Worm (Caenorhabditis elegans) whole organism, L1 larva: Measurements from ENCODE around the gene F59F5.4.

Experiments
- C04F5.9 ChIP-seq: sonication (generic microtip); optimal IDR thresholded peaks from 2 replicates; lab custom pipeline; 2016; ENCODE audit warnings: missing genetic modification characterization, missing compliant biosample characterization
- C16A3.4 ChIP-seq: fragments of 150-350 bp; optimal IDR thresholded peaks from 2 replicates; lab custom pipeline; 2014; ENCODE audit warnings: missing biosample characterization, missing genetic modification characterization
- C34B4.2 ChIP-seq: sonication (generic microtip); optimal IDR thresholded peaks from 2 replicates; lab custom pipeline; 2017; ENCODE audit warnings: mild to moderate bottlenecking, missing genetic modification characterization, missing compliant biosample characterization
- alr-1 ChIP-seq: fragments of 200-800 bp; sonication (Bioruptor generic); optimal IDR thresholded peaks from 2 replicates; lab custom pipeline; 2018; ENCODE audit warnings: borderline replicate concordance, mild to moderate bottlenecking, missing genetic modification characterization, missing compliant biosample characterization
- ama-1 ChIP-seq: fragments of 150-350 bp; optimal IDR thresholded peaks from 2 replicates; lab custom pipeline; 2014
- blmp-1 ChIP-seq: fragments of 150-350 bp; optimal IDR thresholded peaks from 2 replicates; lab custom pipeline; 2014; ENCODE audit warnings: missing biosample characterization, missing genetic modification characterization
- ceh-8 ChIP-seq: fragments of 200-800 bp; sonication (Bioruptor generic); optimal IDR thresholded peaks from 2 replicates; lab custom pipeline; 2018; ENCODE audit warnings: mild to moderate bottlenecking, missing genetic modification characterization, moderate library complexity, missing compliant biosample characterization
- ceh-82 ChIP-seq, 3 experiments: fragments of 150-350 bp in 1 of 3; sonication (generic microtip) in 2 of 3; optimal IDR thresholded peaks; 2 replicates each; lab custom pipeline; 2014 to 2017; ENCODE audit warnings: missing biosample characterization in 3 of 3, missing genetic modification characterization in 3 of 3
- ceh-90 ChIP-seq: sonication (generic microtip); optimal IDR thresholded peaks from 2 replicates; lab custom pipeline; 2016; ENCODE audit warnings: missing genetic modification characterization, missing compliant biosample characterization
- dsc-1 ChIP-seq: sonication (generic microtip); optimal IDR thresholded peaks from 2 replicates; lab custom pipeline; 2016; ENCODE audit warnings: mild to moderate bottlenecking, missing genetic modification characterization, missing compliant biosample characterization
- efl-1 ChIP-seq, 4 experiments: fragments of 150-350 bp; optimal IDR thresholded peaks in 3 of 4; peaks in 1 of 4; 1 replicate in 1 of 4; 2 replicates in 3 of 4; lab custom pipeline; 2014; ENCODE audit warnings: missing biosample characterization in 2 of 4, missing genetic modification characterization in 2 of 4, missing genetic modification reagents in 2 of 4
- efl-3 ChIP-seq: fragments of 200-800 bp; sonication (Bioruptor generic); optimal IDR thresholded peaks from 2 replicates; lab custom pipeline; 2018; ENCODE audit warnings: mild to moderate bottlenecking, missing genetic modification characterization, missing compliant biosample characterization
- egl-13 ChIP-seq: sonication (generic microtip); optimal IDR thresholded peaks from 2 replicates; lab custom pipeline; 2016; ENCODE audit warnings: missing genotype, missing genetic modification reagents, missing genetic modification characterization, missing compliant biosample characterization
- egl-27 ChIP-seq, 2 experiments: fragments of 150-350 bp in 1 of 2; sonication (generic microtip); optimal IDR thresholded peaks; 3 replicates each; lab custom pipeline; 2017 to 2018; ENCODE audit warnings: missing biosample characterization in 2 of 2, missing genetic modification characterization in 2 of 2, missing genetic modification reagents in 2 of 2
- elt-3 ChIP-seq, 6 experiments: fragments of 150-350 bp in 1 of 6; sonication (generic microtip); optimal IDR thresholded peaks; 2 replicates each; lab custom pipeline; 2017 to 2018; ENCODE audit warnings: missing biosample characterization in 6 of 6, missing genetic modification characterization in 6 of 6, inconsistent platforms in 1 of 6
- fkh-10 ChIP-seq: sonication (generic microtip); optimal IDR thresholded peaks from 2 replicates; lab custom pipeline; 2017; ENCODE audit warnings: missing biosample characterization, missing genetic modification reagents, missing genetic modification characterization
- fos-1 ChIP-seq: fragments of 150-350 bp; optimal IDR thresholded peaks from 2 replicates; lab custom pipeline; 2014; ENCODE audit warnings: missing biosample characterization, missing genetic modification characterization
- grh-1 ChIP-seq: fragments of 200-800 bp; sonication (Bioruptor generic); IDR thresholded peaks from 2 replicates; pipeline ENCODE4 v1.3.6; 2022; ENCODE audit warnings: missing genetic modification reagents, missing genetic modification characterization, missing compliant biosample characterization
- hlh-17 ChIP-seq: fragments of 200-800 bp; sonication (Bioruptor generic); optimal IDR thresholded peaks from 2 replicates; lab custom pipeline; 2018; ENCODE audit warnings: missing genetic modification characterization, mild to moderate bottlenecking, missing compliant biosample characterization, moderate library complexity, borderline replicate concordance
- hlh-4 ChIP-seq: sonication (generic microtip); optimal IDR thresholded peaks from 2 replicates; lab custom pipeline; 2016; ENCODE audit warnings: mild to moderate bottlenecking, missing genetic modification characterization, missing compliant biosample characterization
- hpl-2 ChIP-seq: fragments of 150-350 bp; optimal IDR thresholded peaks from 2 replicates; lab custom pipeline; 2014; ENCODE audit warnings: missing biosample characterization, missing genetic modification reagents, missing genetic modification characterization
- irx-1 ChIP-seq: sonication (generic microtip); optimal IDR thresholded peaks from 2 replicates; lab custom pipeline; 2016; ENCODE audit warnings: missing genetic modification characterization, missing compliant biosample characterization
- jun-1 ChIP-seq: fragments of 150-350 bp; optimal IDR thresholded peaks from 2 replicates; lab custom pipeline; 2014; ENCODE audit warnings: missing biosample characterization, missing genetic modification reagents, missing genetic modification characterization
- lin-13 ChIP-seq: fragments of 150-350 bp; optimal IDR thresholded peaks from 2 replicates; lab custom pipeline; 2014; ENCODE audit warnings: missing biosample characterization, missing genetic modification reagents, missing genetic modification characterization
- lin-15B ChIP-seq: fragments of 150-350 bp; sonication (generic microtip); optimal IDR thresholded peaks from 3 replicates; lab custom pipeline; 2014; ENCODE audit warnings: missing biosample characterization, missing genetic modification characterization
- mdl-1 ChIP-seq, 2 experiments: fragments of 150-350 bp; optimal IDR thresholded peaks; 2 replicates each; lab custom pipeline; 2014 to 2017; ENCODE audit warnings: missing biosample characterization in 2 of 2, missing genetic modification characterization in 2 of 2, inconsistent platforms in 1 of 2
- mef-2 ChIP-seq: fragments of 150-350 bp; optimal IDR thresholded peaks from 2 replicates; lab custom pipeline; 2014; ENCODE audit warnings: missing biosample characterization, missing genetic modification characterization
- nhr-12 ChIP-seq: sonication (generic microtip); optimal IDR thresholded peaks from 2 replicates; lab custom pipeline; 2017; ENCODE audit warnings: missing biosample characterization, missing genetic modification characterization
- nhr-19 ChIP-seq: fragments of 200-800 bp; sonication (Bioruptor generic); conservative IDR thresholded peaks from 2 replicates; pipeline ENCODE4 v1.3.6; 2022; ENCODE audit warnings: missing genetic modification characterization, missing compliant biosample characterization
- nhr-20 ChIP-seq: sonication (generic microtip); optimal IDR thresholded peaks from 2 replicates; lab custom pipeline; 2016; ENCODE audit warnings: mild to moderate bottlenecking, missing genetic modification characterization, missing compliant biosample characterization
- nhr-237 ChIP-seq: fragments of 150-350 bp; optimal IDR thresholded peaks from 2 replicates; lab custom pipeline; 2014; ENCODE audit warnings: missing biosample characterization, missing genetic modification characterization
- nhr-47 ChIP-seq: sonication (generic microtip); optimal IDR thresholded peaks from 2 replicates; lab custom pipeline; 2016; ENCODE audit warnings: mild to moderate bottlenecking, missing genetic modification characterization, moderate library complexity, missing compliant biosample characterization
- nhr-71 ChIP-seq: sonication (generic microtip); optimal IDR thresholded peaks from 2 replicates; lab custom pipeline; 2016; ENCODE audit warnings: mild to moderate bottlenecking, missing genetic modification characterization, moderate library complexity, missing compliant biosample characterization
- nhr-90 ChIP-seq: sonication (generic microtip); optimal IDR thresholded peaks from 2 replicates; lab custom pipeline; 2016; ENCODE audit warnings: mild to moderate bottlenecking, missing genetic modification characterization, missing compliant biosample characterization; ENCODE audit not compliant: poor library complexity
- pag-3 ChIP-seq: sonication (generic microtip); optimal IDR thresholded peaks from 2 replicates; lab custom pipeline; 2017; ENCODE audit warnings: missing genetic modification characterization, mild to moderate bottlenecking, missing compliant biosample characterization, antibody characterized with exemption, borderline replicate concordance; ENCODE audit not compliant: insufficient read depth
- pax-3 ChIP-seq: fragments of 200-800 bp; sonication (Bioruptor generic); optimal IDR thresholded peaks from 2 replicates; lab custom pipeline; 2018; ENCODE audit warnings: mild to moderate bottlenecking, missing genetic modification characterization, moderate library complexity, missing compliant biosample characterization
- rnt-1 ChIP-seq: sonication (generic microtip); optimal IDR thresholded peaks from 2 replicates; lab custom pipeline; 2016; ENCODE audit warnings: mild to moderate bottlenecking, missing genetic modification characterization, moderate library complexity, missing compliant biosample characterization
- snpc-4 ChIP-seq: fragments of 150-350 bp; optimal IDR thresholded peaks from 2 replicates; lab custom pipeline; 2014; ENCODE audit warnings: missing biosample characterization, missing genetic modification characterization
- snu-23 ChIP-seq: sonication (generic microtip); optimal IDR thresholded peaks from 2 replicates; lab custom pipeline; 2016; ENCODE audit warnings: missing genetic modification characterization, missing compliant biosample characterization
- sptf-1 ChIP-seq: fragments of 150-350 bp; optimal IDR thresholded peaks from 2 replicates; lab custom pipeline; 2014; ENCODE audit warnings: missing biosample characterization, missing genetic modification characterization
- sup-37 ChIP-seq: fragments of 200-800 bp; sonication (Bioruptor generic); optimal IDR thresholded peaks from 2 replicates; lab custom pipeline; 2018; ENCODE audit warnings: mild to moderate bottlenecking, missing genetic modification characterization, missing compliant biosample characterization
- swsn-7 ChIP-seq: sonication (generic microtip); optimal IDR thresholded peaks from 2 replicates; lab custom pipeline; 2016; ENCODE audit warnings: missing genetic modification characterization, missing compliant biosample characterization
- unc-130 ChIP-seq: fragments of 150-350 bp; optimal IDR thresholded peaks from 2 replicates; lab custom pipeline; 2017; ENCODE audit warnings: missing biosample characterization, missing genetic modification characterization, inconsistent platforms
- unc-30 ChIP-seq: sonication (generic microtip); optimal IDR thresholded peaks from 2 replicates; lab custom pipeline; 2017; ENCODE audit warnings: missing biosample characterization, missing genetic modification characterization
- unc-86 ChIP-seq: sonication (generic microtip); optimal IDR thresholded peaks from 2 replicates; lab custom pipeline; 2016; ENCODE audit warnings: missing genetic modification characterization, missing compliant biosample characterization
- unc-98 ChIP-seq: fragments of 200-800 bp; sonication (Bioruptor generic); IDR thresholded peaks from 2 replicates; pipeline ENCODE4 v1.3.6; 2022; ENCODE audit warnings: missing genetic modification characterization, missing compliant biosample characterization
- vab-15 ChIP-seq: sonication (generic microtip); optimal IDR thresholded peaks from 2 replicates; lab custom pipeline; 2017; ENCODE audit warnings: missing genotype, mild to moderate bottlenecking, missing genetic modification characterization, missing compliant biosample characterization
- xbp-1 ChIP-seq: sonication (generic microtip); optimal IDR thresholded peaks from 2 replicates; lab custom pipeline; 2016; ENCODE audit warnings: missing genetic modification characterization, missing compliant biosample characterization
- ztf-11 ChIP-seq, 2 experiments: sonication (generic microtip); optimal IDR thresholded peaks; 2 replicates each; lab custom pipeline; 2016 to 2017; ENCODE audit warnings: missing genetic modification characterization in 2 of 2, missing biosample characterization in 1 of 2, missing compliant biosample characterization in 1 of 2
- ztf-4 ChIP-seq: fragments of 150-350 bp; optimal IDR thresholded peaks from 2 replicates; lab custom pipeline; 2014; ENCODE audit warnings: missing biosample characterization, missing genetic modification characterization

The F59F5.4 gene

ce11 chrX:10555189-10555964 lies 12.6 kb downstream of the F59F5.4 start, which contains the start of gene syd-2 (continued):
- TF ChIP-seq nhr-71 (tag; lab: Kevin White, UChicago) (peak; percentile 90), sptf-1 (tag; lab: Kevin White, UChicago) (no peak), nhr-90 (tag; lab: Kevin White, UChicago) (peak; percentile 49), unc-130 (tag; lab: Kevin White, UChicago) (peak; percentile 36), blmp-1 (tag; lab: Kevin White, UChicago) (peak; percentile 65), unc-98 (GFP tag; lab: Robert Waterston, UW) (no peak), nhr-19 (peak; percentile 70), dsc-1 (tag; lab: Kevin White, UChicago) (peak; percentile 83), pag-3 (no peak), C34B4.2 (no peak), fos-1 (peak; percentile 41), nhr-237 (tag; lab: Kevin White, UChicago) (no peak), nhr-12 (tag; lab: Kevin White, UChicago) (no peak), elt-3 (tag; optimal IDR thresholded peaks at IDR 0.05; lab: Kevin White, UChicago) (peak in 1 of 6 experiments; percentile 11), xbp-1 (tag; lab: Kevin White, UChicago) (peak; percentile 59), efl-1 (optimal IDR thresholded peaks at IDR 0.05; lab: Kevin White, UChicago) (peak; percentile 37 to 46), efl-1 (GFP tag; optimal IDR thresholded peaks at IDR 0.05 in 1 of 2; lab: Kevin White, UChicago) (peak in 1 of 2 experiments; percentile 73), snu-23 (peak; percentile 86), unc-30 (tag; lab: Kevin White, UChicago) (no peak), unc-86 (tag; lab: Kevin White, UChicago) (peak; percentile 70), fkh-10 (peak; percentile 83), swsn-7 (tag; lab: Kevin White, UChicago) (peak; percentile 81), irx-1 (tag; lab: Kevin White, UChicago) (peak; percentile 69), alr-1 (tag; lab: Kevin White, UChicago) (no peak), mef-2 (tag; lab: Kevin White, UChicago) (no peak), lin-13 (GFP tag; lab: Kevin White, UChicago) (no peak), vab-15 (tag; lab: Kevin White, UChicago) (no peak), snpc-4 (no peak), nhr-47 (peak; percentile 75), C04F5.9 (tag; lab: Kevin White, UChicago) (peak; percentile 1), ceh-90 (tag; lab: Kevin White, UChicago) (no peak), C16A3.4 (tag; lab: Kevin White, UChicago) (peak; percentile 45), ztf-11 (tag; optimal IDR thresholded peaks at IDR 0.05; lab: Kevin White, UChicago) (peak in 1 of 2 experiments; percentile 70), jun-1 (peak; percentile 68), pax-3 (tag; lab: Kevin White, UChicago) (no peak), grh-1 (GFP tag; lab: Robert Waterston, UW) (no peak), hlh-4 (tag; lab: Kevin White, UChicago) (no peak), mdl-1 (tag; optimal IDR thresholded peaks at IDR 0.05; lab: Kevin White, UChicago) (peak in 1 of 2 experiments; percentile 15), egl-13 (peak; percentile 43), ceh-82 (tag; optimal IDR thresholded peaks at IDR 0.05; lab: Kevin White, UChicago) (peak; percentile 60 to 73 (median 67)), ama-1 (lab: Kevin White, UChicago) (no peak), nhr-20 (tag; lab: Kevin White, UChicago) (peak; percentile 82), lin-15B (tag; lab: Kevin White, UChicago) (no peak), rnt-1 (tag; lab: Kevin White, UChicago) (peak; percentile 72), sup-37 (GFP tag; lab: Kevin White, UChicago) (peak; percentile 33), egl-27 (tag; optimal IDR thresholded peaks at IDR 0.05; lab: Kevin White, UChicago) (peak in 1 of 2 experiments; percentile 58), ceh-8 (GFP tag; lab: Kevin White, UChicago) (peak; percentile 23), efl-3 (GFP tag; lab: Kevin White, UChicago) (no peak), hlh-17 (GFP tag; lab: Kevin White, UChicago) (no peak), hpl-2 (no peak), ztf-4 (tag; lab: Kevin White, UChicago) (peak; percentile 22)
